Fruit fly (Drosophila melanogaster): Measurements from ENCODE around the gene CG32069.

Gene CG32069

dm6 chr3L:11033327-11033975 is 29.0 kb downstream of the CG32069 start (continued):
- TF ChIP-seq CG11902 (GFP tag; optimal IDR thresholded peaks at IDR 0.05) (peak; percentile 34), Sox15 (GFP tag; optimal IDR thresholded peaks at IDR 0.05) (peak; percentile 41), dac (GFP tag; optimal IDR thresholded peaks at IDR 0.05) (peak; percentile 61), Hr39 (GFP tag; optimal IDR thresholded peaks at IDR 0.05) (peak; percentile 65), CG7368 (GFP tag; optimal IDR thresholded peaks at IDR 0.05) (peak; percentile 32), CG3919 (GFP tag; optimal IDR thresholded peaks at IDR 0.05) (peak; percentile 71), CG11294 (GFP tag; IDR thresholded peaks at IDR 0.05) (0 out of 2 replicates have a peak, but pooled peaks have one; percentile 14), CG6792 (GFP tag; optimal IDR thresholded peaks at IDR 0.05) (peak; percentile 59), Eip78C (GFP tag) (peak; percentile 96), fd85E (GFP tag; optimal IDR thresholded peaks at IDR 0.05) (no peak), CG9139 (GFP tag; optimal IDR thresholded peaks at IDR 0.05) (peak; percentile 59), CG32006 (GFP tag; optimal IDR thresholded peaks at IDR 0.05) (peak; percentile 79), salr (GFP tag; optimal IDR thresholded peaks at IDR 0.05) (peak; percentile 33 to 46), fkh (GFP tag; optimal IDR thresholded peaks at IDR 0.05) (no peak), Eip75B (GFP tag; optimal IDR thresholded peaks at IDR 0.05) (peak; percentile 79), esn (GFP tag; optimal IDR thresholded peaks at IDR 0.05) (peak; percentile 81), Ets96B (tag; optimal IDR thresholded peaks at IDR 0.05) (peak; percentile 85), pdm3 (GFP tag; optimal IDR thresholded peaks at IDR 0.05) (peak; percentile 67)

- TF ChIP-seq Lpt (GFP tag; optimal IDR thresholded peaks at IDR 0.05), result peak; percentile 25
- TF ChIP-seq CG10631 (GFP tag; optimal IDR thresholded peaks at IDR 0.05), result peak; percentile 54
- peak; percentile 65 for TF ChIP-seq svp (GFP tag)
- TF ChIP-seq esn (GFP tag; optimal IDR thresholded peaks at IDR 0.05), result no peak
- TF ChIP-seq CG3919 (GFP tag; optimal IDR thresholded peaks at IDR 0.05), result peak; percentile 47
- TF ChIP-seq Hr4 (GFP tag; optimal IDR thresholded peaks at IDR 0.05), result peak; percentile 48
- peak; percentile 13 for TF ChIP-seq CG6792 (GFP tag; optimal IDR thresholded peaks at IDR 0.05)
- TF ChIP-seq CG8119 (GFP tag; IDR thresholded peaks at IDR 0.05), result peak; percentile 77
- TF ChIP-seq OdsH (GFP tag; optimal IDR thresholded peaks at IDR 0.05), result peak; percentile 35
- TF ChIP-seq Gug (GFP tag; IDR thresholded peaks at IDR 0.05), result peak; percentile 29; the same call in 1 of the 2 replicates
- TF ChIP-seq dac (GFP tag; optimal IDR thresholded peaks at IDR 0.05), result peak; percentile 21
- TF ChIP-seq fkh (GFP tag; optimal IDR thresholded peaks at IDR 0.05), result no peak
- TF ChIP-seq CG9139 (GFP tag; optimal IDR thresholded peaks at IDR 0.05), result peak; percentile 18
- TF ChIP-seq CG3032 (tag; optimal IDR thresholded peaks at IDR 0.05), result peak; percentile 51
- TF ChIP-seq Sox15 (GFP tag; optimal IDR thresholded peaks at IDR 0.05), result no peak
- peak; percentile 79 for TF ChIP-seq CG15336 (GFP tag; IDR thresholded peaks at IDR 0.05)
- peak; percentile 67 for TF ChIP-seq eg (GFP tag; IDR thresholded peaks at IDR 0.05)
- TF ChIP-seq CG1621 (tag; optimal IDR thresholded peaks at IDR 0.05), result peak; percentile 6
- peak; percentile 14 for TF ChIP-seq spab (GFP tag; optimal IDR thresholded peaks at IDR 0.05)
- peak; percentile 46 for TF ChIP-seq CG34406 (GFP tag; optimal IDR thresholded peaks at IDR 0.05)
- peak; percentile 59 for TF ChIP-seq CG6276 (GFP tag; optimal IDR thresholded peaks at IDR 0.05)
- no peak for TF ChIP-seq CG11294 (GFP tag; IDR thresholded peaks at IDR 0.05)
- TF ChIP-seq dsx (GFP tag; optimal IDR thresholded peaks at IDR 0.05; ENCODE audit: poor library complexity, severe bottlenecking), result peak; percentile 49
- TF ChIP-seq CG6163 (GFP tag; IDR thresholded peaks at IDR 0.05), result peak; percentile 59; the same call in 1 of the 3 replicates
- TF ChIP-seq achi (GFP tag; optimal IDR thresholded peaks at IDR 0.05), result peak; percentile 44
- peak; percentile 79 for TF ChIP-seq Eip78C (GFP tag)
- TF ChIP-seq CG6808 (GFP tag; optimal IDR thresholded peaks at IDR 0.05), result peak; percentile 29
- peak; percentile 62 for TF ChIP-seq Ets96B (tag; optimal IDR thresholded peaks at IDR 0.05)
- TF ChIP-seq salr (GFP tag; optimal IDR thresholded peaks at IDR 0.05), result peak in 1 of 2 experiments; percentile 39
- no peak for TF ChIP-seq Ets21C (GFP tag; optimal IDR thresholded peaks at IDR 0.05)
- TF ChIP-seq ss (GFP tag; optimal IDR thresholded peaks at IDR 0.05), result peak; percentile 20 to 35
- peak; percentile 10 for TF ChIP-seq acj6 (GFP tag; optimal IDR thresholded peaks at IDR 0.05)
- no peak for TF ChIP-seq CG11902 (GFP tag; optimal IDR thresholded peaks at IDR 0.05)
- no peak for TF ChIP-seq CG11762 (GFP tag; optimal IDR thresholded peaks at IDR 0.05; ENCODE audit: insufficient read depth)
- peak; percentile 45 for TF ChIP-seq CG8632 (GFP tag; optimal IDR thresholded peaks at IDR 0.05)
- TF ChIP-seq CG31627 (GFP tag; optimal IDR thresholded peaks at IDR 0.05), result no peak
- TF ChIP-seq CG4318 (GFP tag; optimal IDR thresholded peaks at IDR 0.05), result peak; percentile 30
- TF ChIP-seq Met (GFP tag; optimal IDR thresholded peaks at IDR 0.05), result no peak
- peak; percentile 43 for TF ChIP-seq CG10669 (GFP tag; optimal IDR thresholded peaks at IDR 0.05)
- peak; percentile 74 for TF ChIP-seq CG32006 (GFP tag; optimal IDR thresholded peaks at IDR 0.05)
These were observed 30.6 kb downstream of the CG32069 start for dm6 chr3L:11031784-11032183.

All from whole organism, prepupa.